Worm (Caenorhabditis elegans) whole organism, L4 larva: ENCODE data around the gene unc-71.
A peak's percentile ranks its signal among the peaks of the same experiment; 100 is the strongest.

Source experiments
- F10B5.3 ChIP-seq: sonication (generic microtip); optimal IDR thresholded peaks from 2 replicates; lab custom pipeline; 2016; ENCODE audit warnings: mild to moderate bottlenecking, missing genetic modification characterization, missing compliant biosample characterization
- F49E8.2 ChIP-seq: sonication (generic microtip); optimal IDR thresholded peaks from 2 replicates; lab custom pipeline; 2016; ENCODE audit warnings: missing compliant biosample characterization, mild to moderate bottlenecking, missing genetic modification characterization, borderline replicate concordance
- T20F7.1 ChIP-seq: fragments of 200-800 bp; sonication (Bioruptor generic); optimal IDR thresholded peaks from 2 replicates; lab custom pipeline; 2018; ENCODE audit warnings: mild to moderate bottlenecking, missing genetic modification characterization, missing compliant biosample characterization
- Y105C5A.15 ChIP-seq: fragments of 200-800 bp; sonication (Bioruptor generic); IDR thresholded peaks from 2 replicates; pipeline ENCODE4 v1.3.6; 2022; ENCODE audit warnings: missing genetic modification characterization, missing compliant biosample characterization
- Y48G9A.11 ChIP-seq: fragments of 200-800 bp; sonication (Bioruptor generic); IDR thresholded peaks from 2 replicates; pipeline ENCODE4 v1.3.6; 2022; ENCODE audit warnings: missing genetic modification reagents, missing genetic modification characterization, missing compliant biosample characterization
- Y75B8A.6 ChIP-seq: fragments of 200-800 bp; sonication (Bioruptor generic); IDR thresholded peaks from 2 replicates; pipeline ENCODE4 v1.3.6; 2022; ENCODE audit warnings: missing genetic modification reagents, missing genetic modification characterization, missing compliant biosample characterization
- ZK546.5 ChIP-seq, 2 experiments: sonication (generic microtip); optimal IDR thresholded peaks; 2 replicates each; lab custom pipeline; 2017; ENCODE audit warnings: missing biosample characterization in 2 of 2, missing genetic modification characterization in 2 of 2
- aha-1 ChIP-seq: fragments of 150-350 bp; peaks from one replicate; lab custom pipeline; 2014; ENCODE audit warnings: missing biosample characterization, missing genetic modification characterization
- aly-2 ChIP-seq: sonication (generic microtip); optimal IDR thresholded peaks from 2 replicates; lab custom pipeline; 2018; ENCODE audit warnings: missing biosample characterization, missing genetic modification characterization
- ama-1 ChIP-seq: fragments of 150-350 bp; optimal IDR thresholded peaks from 2 replicates; lab custom pipeline; 2014; ENCODE audit warnings: inconsistent platforms, mixed read lengths
- arid-1 ChIP-seq: fragments of 200-800 bp; sonication (Bioruptor generic); conservative IDR thresholded peaks from 2 replicates; pipeline ENCODE4 v1.3.6; 2022; ENCODE audit warnings: missing genetic modification reagents, missing genetic modification characterization, missing compliant biosample characterization
- attf-4 ChIP-seq: sonication (generic microtip); optimal IDR thresholded peaks from 3 replicates; lab custom pipeline; 2017; ENCODE audit warnings: missing biosample characterization, missing genetic modification characterization
- ceh-20 ChIP-seq: fragments of 200-800 bp; sonication (Bioruptor generic); IDR thresholded peaks from 2 replicates; pipeline ENCODE4 v1.3.6; 2022; ENCODE audit warnings: missing genetic modification reagents, missing genetic modification characterization, missing compliant biosample characterization
- ceh-28 ChIP-seq: fragments of 150-350 bp; optimal IDR thresholded peaks from 2 replicates; lab custom pipeline; 2014; ENCODE audit warnings: missing biosample characterization, missing genetic modification reagents, missing genetic modification characterization
- ces-1 ChIP-seq: fragments of 150-350 bp; sonication (generic microtip); optimal IDR thresholded peaks from 4 replicates; lab custom pipeline; 2014; ENCODE audit warnings: missing biosample characterization, missing genetic modification reagents, missing genetic modification characterization
- daf-19 ChIP-seq: fragments of 200-800 bp; sonication (Bioruptor generic); conservative IDR thresholded peaks from 2 replicates; pipeline ENCODE4 v1.3.6; 2022; ENCODE audit warnings: missing genetic modification characterization, missing compliant biosample characterization
- dmd-6 ChIP-seq: fragments of 200-800 bp; sonication (Bioruptor generic); IDR thresholded peaks from 2 replicates; pipeline ENCODE4 v1.3.6; 2022; ENCODE audit warnings: missing genetic modification reagents, missing genetic modification characterization, missing compliant biosample characterization
- dpl-1 ChIP-seq: fragments of 150-350 bp; optimal IDR thresholded peaks from 2 replicates; lab custom pipeline; 2014; ENCODE audit warnings: missing biosample characterization, missing genetic modification reagents, missing genetic modification characterization
- dve-1 ChIP-seq: sonication (generic microtip); optimal IDR thresholded peaks from 2 replicates; lab custom pipeline; 2017; ENCODE audit warnings: antibody characterized with exemption, mild to moderate bottlenecking, missing genetic modification characterization, missing compliant biosample characterization; ENCODE audit not compliant: insufficient read depth
- egl-43 ChIP-seq: fragments of 200-800 bp; sonication (Bioruptor generic); IDR thresholded peaks from 2 replicates; pipeline ENCODE4 v1.3.6; 2022; ENCODE audit warnings: missing genetic modification reagents, missing genetic modification characterization, missing compliant biosample characterization
- fkh-10 ChIP-seq: fragments of 150-350 bp; optimal IDR thresholded peaks from 2 replicates; lab custom pipeline; 2014; ENCODE audit warnings: missing biosample characterization, missing genetic modification reagents, missing genetic modification characterization
- fos-1 ChIP-seq: fragments of 150-350 bp; optimal IDR thresholded peaks from 2 replicates; lab custom pipeline; 2014; ENCODE audit warnings: missing biosample characterization, missing genetic modification characterization
- hlh-30 ChIP-seq: sonication (generic microtip); optimal IDR thresholded peaks from 2 replicates; lab custom pipeline; 2017; ENCODE audit warnings: antibody characterized with exemption, mild to moderate bottlenecking, missing genetic modification characterization, missing compliant biosample characterization; ENCODE audit not compliant: insufficient read depth
- lim-7 ChIP-seq: fragments of 200-800 bp; sonication (Bioruptor generic); IDR thresholded peaks from 2 replicates; pipeline ENCODE4 v1.3.6; 2022; ENCODE audit warnings: missing genetic modification characterization, missing compliant biosample characterization
- lin-13 ChIP-seq: fragments of 150-350 bp; optimal IDR thresholded peaks from 2 replicates; lab custom pipeline; 2014; ENCODE audit warnings: missing biosample characterization, missing genetic modification reagents, missing genetic modification characterization
- lin-29 ChIP-seq: fragments of 200-800 bp; sonication (Bioruptor generic); IDR thresholded peaks from 2 replicates; pipeline ENCODE4 v1.3.6; 2022; ENCODE audit warnings: missing genetic modification reagents, missing genetic modification characterization, missing compliant biosample characterization
- lin-38 ChIP-seq: fragments of 200-800 bp; sonication (Bioruptor generic); IDR thresholded peaks from 2 replicates; pipeline ENCODE4 v1.3.6; 2022; ENCODE audit warnings: missing genetic modification reagents, missing genetic modification characterization, missing compliant biosample characterization
- lsy-2 ChIP-seq, 2 experiments: fragments of 150-350 bp in 1 of 2; sonication (generic microtip) in 1 of 2; optimal IDR thresholded peaks; 2 replicates each; lab custom pipeline; 2014 to 2017; ENCODE audit warnings: missing biosample characterization in 2 of 2, missing genetic modification characterization in 2 of 2
- madf-5 ChIP-seq, 2 experiments: fragments of 200-800 bp; sonication (Bioruptor generic); IDR thresholded peaks; 2 replicates each; pipeline ENCODE4 v1.3.6; 2022; ENCODE audit warnings: missing compliant biosample characterization in 2 of 2, missing genetic modification characterization in 2 of 2
- mes-2 ChIP-seq: sonication (generic microtip); optimal IDR thresholded peaks from 2 replicates; lab custom pipeline; 2016; ENCODE audit warnings: missing genotype, mild to moderate bottlenecking, missing genetic modification characterization, missing compliant biosample characterization; ENCODE audit not compliant: poor library complexity, severe bottlenecking
- nhr-102 ChIP-seq: sonication (generic microtip); optimal IDR thresholded peaks from 2 replicates; lab custom pipeline; 2016; ENCODE audit warnings: mild to moderate bottlenecking, missing genetic modification characterization, moderate library complexity, missing compliant biosample characterization
- nhr-11 ChIP-seq: fragments of 150-350 bp; optimal IDR thresholded peaks from 2 replicates; lab custom pipeline; 2014; ENCODE audit warnings: missing biosample characterization, missing genetic modification characterization
- nhr-28 ChIP-seq: fragments of 150-350 bp; optimal IDR thresholded peaks from 2 replicates; lab custom pipeline; 2014; ENCODE audit warnings: missing biosample characterization, missing genetic modification characterization
- nhr-48 ChIP-seq: sonication (generic microtip); optimal IDR thresholded peaks from 2 replicates; lab custom pipeline; 2016; ENCODE audit warnings: mild to moderate bottlenecking, missing genetic modification characterization, missing compliant biosample characterization
- nhr-77 ChIP-seq: fragments of 150-350 bp; optimal IDR thresholded peaks from 2 replicates; lab custom pipeline; 2014; ENCODE audit warnings: missing biosample characterization, missing genetic modification characterization
- php-3 ChIP-seq: fragments of 200-800 bp; sonication (Bioruptor generic); IDR thresholded peaks from 2 replicates; pipeline ENCODE4 v1.3.6; 2022; ENCODE audit warnings: missing genetic modification reagents, missing genetic modification characterization, missing compliant biosample characterization
- set-16 ChIP-seq: fragments of 200-800 bp; sonication (Bioruptor generic); IDR thresholded peaks from 2 replicates; pipeline ENCODE4 v1.3.6; 2022; ENCODE audit warnings: missing genetic modification reagents, missing genetic modification characterization, missing compliant biosample characterization
- skn-1 ChIP-seq: fragments of 150-350 bp; optimal IDR thresholded peaks from 2 replicates; lab custom pipeline; 2014; ENCODE audit warnings: missing biosample characterization, missing genetic modification characterization
- spr-1 ChIP-seq: sonication (generic microtip); optimal IDR thresholded peaks from 2 replicates; lab custom pipeline; 2016; ENCODE audit warnings: mild to moderate bottlenecking, missing genetic modification characterization, missing compliant biosample characterization
- unc-130 ChIP-seq: sonication (generic microtip); optimal IDR thresholded peaks from 2 replicates; lab custom pipeline; 2016; ENCODE audit warnings: missing genetic modification reagents, missing genetic modification characterization, missing compliant biosample characterization
- unc-62 ChIP-seq, 3 experiments: fragments of 150-350 bp in 1 of 3; sonication (generic microtip); optimal IDR thresholded peaks in 2 of 3; peaks in 1 of 3; 1 replicate in 1 of 3; 2 replicates in 2 of 3; lab custom pipeline; 2014 to 2017; ENCODE audit warnings: missing biosample characterization in 3 of 3, missing genetic modification characterization in 3 of 3, missing genetic modification reagents in 3 of 3, missing genotype in 1 of 3
- zip-11 ChIP-seq: fragments of 200-800 bp; sonication (Bioruptor generic); IDR thresholded peaks from 2 replicates; pipeline ENCODE4 v1.3.6; 2022; ENCODE audit warnings: missing genetic modification characterization, missing compliant biosample characterization
- zip-2 ChIP-seq: fragments of 150-350 bp; optimal IDR thresholded peaks from 2 replicates; lab custom pipeline; 2014; ENCODE audit warnings: missing biosample characterization, missing genetic modification characterization

Gene unc-71

ce11 chrIII:12880704-12881103 is 10.8 kb downstream of the unc-71 start:
- TF ChIP-seq Y75B8A.6 (GFP tag; lab: Robert Waterston, UW): 0 out of 2 replicates have a peak, but pooled peaks have one; percentile 6
- TF ChIP-seq fkh-10 (GFP tag; lab: Kevin White, UChicago): no peak
- no peak for TF ChIP-seq daf-19 (GFP tag; lab: Robert Waterston, UW)

DNA sequence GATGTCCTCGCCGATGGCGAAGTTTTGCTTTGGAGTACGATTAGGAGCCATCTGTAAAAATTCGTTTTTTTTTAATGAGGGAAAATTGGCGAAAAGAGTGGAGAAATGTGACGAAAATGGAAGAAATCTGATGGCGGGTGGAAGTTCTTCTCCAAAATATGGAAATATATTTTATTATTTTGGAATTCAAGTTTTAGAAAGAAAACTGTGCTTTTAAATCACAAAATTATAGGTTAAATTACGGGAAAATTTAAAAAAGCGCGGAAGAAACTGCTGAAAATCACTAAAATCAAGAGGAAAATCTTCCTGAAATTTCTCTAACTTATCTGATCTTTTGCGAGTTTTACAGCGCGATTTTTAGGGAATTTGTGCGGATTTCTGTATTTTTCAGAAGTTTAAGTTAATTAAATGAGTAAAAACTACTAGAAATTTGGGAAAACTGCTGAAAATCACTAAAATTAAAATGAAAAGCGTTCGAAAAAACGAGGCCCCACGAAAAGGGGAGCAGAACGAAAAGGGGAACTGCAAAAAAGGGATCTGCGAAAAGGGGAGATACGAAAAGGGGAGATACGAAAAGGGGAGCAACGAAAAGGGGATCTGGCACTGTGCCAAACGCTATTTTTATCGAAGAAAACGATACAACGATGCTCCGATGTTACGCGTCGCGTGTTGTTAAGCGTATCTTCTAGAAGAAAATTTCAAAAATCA is 13.9 kb downstream of the unc-71 start, which contains the start of the genes cec-7 and enu-3.5:
TSS of gene cec-7 (minus strand) at position 51 of the 708 bp plus-strand sequence.
TSS of gene enu-3.5 (plus strand) at position 670 of the 708 bp plus-strand sequence.
- TF ChIP-seq nhr-102 (tag; lab: Kevin White, UChicago) (no peak), dmd-6 (0 out of 2 replicates have a peak, but pooled peaks have one; percentile 8), mes-2 (tag; lab: Kevin White, UChicago) (peak; percentile 4), aha-1 (tag; lab: Kevin White, UChicago) (peak; percentile 23), lin-38 (GFP tag; lab: Robert Waterston, UW) (peak; percentile 36; the same call in 1 of the 2 replicates), Y48G9A.11 (GFP tag; lab: Robert Waterston, UW) (peak; percentile 62; the same call in 1 of the 2 replicates)

DNA sequence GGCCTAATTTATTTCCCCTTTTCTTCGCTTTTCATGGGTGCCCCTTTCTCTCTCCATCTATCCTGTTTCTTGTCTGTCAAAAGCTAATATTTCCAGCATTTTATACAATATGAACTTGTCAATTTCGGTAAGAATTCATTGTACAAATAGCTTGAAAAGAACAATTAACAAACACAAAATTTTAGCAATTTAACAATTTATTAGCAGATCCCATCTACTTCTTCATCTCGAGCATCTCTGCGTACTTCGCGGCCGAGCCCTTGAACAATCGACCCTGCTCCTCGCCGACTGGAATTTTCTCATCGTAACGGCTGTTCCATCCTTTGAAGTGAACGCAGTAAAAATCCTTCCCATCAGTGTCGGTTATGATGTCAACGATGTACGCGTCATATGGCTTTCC is 15.9 kb downstream of the unc-71 start:
- TF ChIP-seq lsy-2 (tag; optimal IDR thresholded peaks at IDR 0.05; lab: Kevin White, UChicago) (peak in 1 of 2 experiments; percentile 5), ceh-20 (no peak), lin-13 (GFP tag; lab: Kevin White, UChicago) (peak; percentile 15), aha-1 (tag; lab: Kevin White, UChicago) (no peak), unc-130 (peak; percentile 37), lin-38 (GFP tag; lab: Robert Waterston, UW) (peak; percentile 50)

DNA sequence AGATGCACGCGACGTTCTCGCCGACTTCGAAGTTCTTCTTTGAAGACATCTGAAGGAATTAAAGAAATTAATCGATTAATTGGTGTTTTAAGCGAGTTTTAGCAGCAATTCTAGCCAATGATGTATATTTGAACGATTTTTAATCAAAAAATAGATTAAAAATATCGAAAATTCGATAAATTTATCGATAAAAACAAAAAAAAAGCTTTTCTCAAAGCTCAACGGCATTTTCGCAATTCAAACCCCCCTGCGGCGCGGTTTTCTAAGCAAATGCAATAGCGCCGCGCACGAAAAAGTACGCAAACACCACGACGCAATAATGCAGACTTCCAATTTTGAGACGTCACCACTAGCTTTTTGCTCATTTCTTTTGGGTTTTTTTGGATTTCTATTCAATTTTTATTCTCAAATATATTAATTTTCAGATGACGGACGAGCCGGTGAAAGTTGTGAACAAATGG is 16.9 kb downstream of the unc-71 start, which contains the start of the genes mrg-1 and spcs-2:
TSS of gene mrg-1 (minus strand) at position 51 of the 461 bp plus-strand sequence.
TSS of gene spcs-2 (plus strand) at position 426 of the 461 bp plus-strand sequence.
- TF ChIP-seq nhr-28 (tag; lab: Kevin White, UChicago) (peak; percentile 51), aly-2 (tag; lab: Kevin White, UChicago) (no peak), ama-1 (no peak), lin-13 (GFP tag; lab: Kevin White, UChicago) (peak; percentile 95), dve-1 (tag; lab: Kevin White, UChicago) (peak; percentile 91), F10B5.3 (tag; lab: Kevin White, UChicago) (no peak), ces-1 (GFP tag; lab: Kevin White, UChicago) (peak; percentile 45), hlh-30 (tag; lab: Kevin White, UChicago) (peak; percentile 77), lim-7 (0 out of 2 replicates have a peak, but pooled peaks have one; percentile 52), zip-11 (GFP tag; lab: Robert Waterston, UW) (no peak), fos-1 (tag; lab: Kevin White, UChicago) (no peak), php-3 (GFP tag; lab: Robert Waterston, UW) (peak; percentile 32; the same call in 1 of the 2 replicates), egl-43 (peak; percentile 72; the same call in 1 of the 2 replicates), set-16 (no peak), lin-29 (GFP tag; lab: Robert Waterston, UW) (no peak), dpl-1 (GFP tag; lab: Kevin White, UChicago) (peak; percentile 88), unc-62 (GFP tag; optimal IDR thresholded peaks at IDR 0.05 in 1 of 2; lab: Kevin White, UChicago) (peak in 1 of 2 experiments; percentile 98), unc-62 (tag; optimal IDR thresholded peaks at IDR 0.05; lab: Kevin White, UChicago) (no peak), spr-1 (peak; percentile 77), arid-1 (GFP tag; lab: Robert Waterston, UW) (peak; percentile 88), T20F7.1 (no peak), attf-4 (tag; lab: Kevin White, UChicago) (no peak), nhr-77 (tag; lab: Kevin White, UChicago) (peak; percentile 61), F49E8.2 (tag; lab: Kevin White, UChicago) (peak; percentile 60), daf-19 (GFP tag; lab: Robert Waterston, UW) (no peak), skn-1 (tag; lab: Kevin White, UChicago) (no peak), nhr-11 (peak; percentile 35), nhr-48 (tag; lab: Kevin White, UChicago) (peak; percentile 1), Y105C5A.15 (GFP tag; lab: Robert Waterston, UW) (no peak), ZK546.5 (tag; optimal IDR thresholded peaks at IDR 0.05; lab: Kevin White, UChicago) (no peak), ceh-28 (tag; lab: Kevin White, UChicago) (peak; percentile 47), madf-5 (GFP tag; IDR thresholded peaks at IDR 0.05; lab: Robert Waterston, UW) (0 out of 4 replicates have a peak, but pooled peaks of 1 of the 2 experiments have one; percentile 39), zip-2 (tag; lab: Kevin White, UChicago) (peak; percentile 56)
